Worm (Caenorhabditis elegans) whole organism, midembryonic: ENCODE results near the gene clec-47.

Source experiments
- T22C8.4 ChIP-seq: fragments of 200-800 bp; sonication (Bioruptor generic); IDR thresholded peaks from 2 replicates; pipeline ENCODE4 v1.3.6; 2022; ENCODE audit warnings: missing genetic modification characterization, missing compliant biosample characterization
- cog-1 ChIP-seq: sonication (generic microtip); optimal IDR thresholded peaks from 2 replicates; lab custom pipeline; 2016; ENCODE audit warnings: missing genetic modification characterization, missing compliant biosample characterization
- flt-1 ChIP-seq: fragments of 200-800 bp; sonication (Bioruptor generic); IDR thresholded peaks from 2 replicates; pipeline ENCODE4 v1.3.6; 2022; ENCODE audit warnings: missing genetic modification characterization, missing compliant biosample characterization
- klf-2 ChIP-seq: fragments of 200-800 bp; sonication (Bioruptor generic); conservative IDR thresholded peaks from 2 replicates; pipeline ENCODE4 v1.3.6; 2022; ENCODE audit warnings: missing genetic modification reagents, missing genetic modification characterization, missing compliant biosample characterization
- med-1 ChIP-seq: sonication (generic microtip); optimal IDR thresholded peaks from 2 replicates; lab custom pipeline; 2017; ENCODE audit warnings: missing genetic modification characterization, mild to moderate bottlenecking, missing compliant biosample characterization, antibody characterized with exemption, missing genetic modification reagents; ENCODE audit not compliant: insufficient read depth
- tab-1 ChIP-seq: fragments of 200-800 bp; sonication (Bioruptor generic); IDR thresholded peaks from 2 replicates; pipeline ENCODE4 v1.3.6; 2022; ENCODE audit warnings: missing genetic modification characterization, missing compliant biosample characterization
- ztf-23 ChIP-seq: fragments of 200-800 bp; sonication (Bioruptor generic); IDR thresholded peaks from 2 replicates; pipeline ENCODE4 v1.3.6; 2022; ENCODE audit warnings: missing genetic modification reagents, missing genetic modification characterization, missing compliant biosample characterization
- ztf-29 ChIP-seq: fragments of 200-800 bp; sonication (Bioruptor generic); IDR thresholded peaks from 2 replicates; pipeline ENCODE4 v1.3.6; 2022; ENCODE audit warnings: missing genetic modification reagents, missing genetic modification characterization, missing compliant biosample characterization

- no peak for TF ChIP-seq flt-1 (GFP tag; lab: Robert Waterston, UW)
- no peak for TF ChIP-seq cog-1 (tag; lab: Kevin White, UChicago)
- no peak for TF ChIP-seq ztf-23 (GFP tag; lab: Robert Waterston, UW)
- TF ChIP-seq T22C8.4 (GFP tag; lab: Robert Waterston, UW), result no peak
- no peak for TF ChIP-seq ztf-29 (GFP tag; lab: Robert Waterston, UW)
- TF ChIP-seq med-1 (GFP tag; lab: Kevin White, UChicago), result no peak
- no peak for TF ChIP-seq tab-1 (GFP tag; lab: Robert Waterston, UW)
- TF ChIP-seq klf-2 (GFP tag; lab: Robert Waterston, UW), result no peak
Observed at ce11 chrV:15127955-15128354, 47.6 kb upstream of the clec-47 start, which contains the start of gene srr-7.
